Worm (Caenorhabditis elegans) whole organism, L3 larva: ENCODE data around the gene F11C7.2.

Source experiments
- R02D3.7 ChIP-seq: fragments of 150-350 bp; optimal IDR thresholded peaks from 2 replicates; lab custom pipeline; 2014; ENCODE audit warnings: missing biosample characterization, missing genetic modification characterization
- aly-2 ChIP-seq: fragments of 150-350 bp; optimal IDR thresholded peaks from 2 replicates; lab custom pipeline; 2014; ENCODE audit warnings: missing biosample characterization, missing genetic modification characterization
- ceh-16 ChIP-seq: sonication (generic microtip); optimal IDR thresholded peaks from 2 replicates; lab custom pipeline; 2017; ENCODE audit warnings: missing biosample characterization, missing genetic modification characterization
- ceh-28 ChIP-seq: fragments of 150-350 bp; optimal IDR thresholded peaks from 2 replicates; lab custom pipeline; 2014; ENCODE audit warnings: missing biosample characterization, missing genetic modification reagents, missing genetic modification characterization
- ceh-82 ChIP-seq: fragments of 150-350 bp; optimal IDR thresholded peaks from 2 replicates; lab custom pipeline; 2014; ENCODE audit warnings: missing biosample characterization, missing genetic modification characterization
- daf-12 ChIP-seq: fragments of 150-350 bp; optimal IDR thresholded peaks from 2 replicates; lab custom pipeline; 2014; ENCODE audit warnings: missing biosample characterization, missing genetic modification reagents, missing genetic modification characterization
- egl-27 ChIP-seq: sonication (generic microtip); optimal IDR thresholded peaks from 4 replicates; lab custom pipeline; 2017; ENCODE audit warnings: missing biosample characterization, missing genetic modification reagents, missing genetic modification characterization
- elt-3 ChIP-seq, 3 experiments: fragments of 150-350 bp in 1 of 3; sonication (generic microtip) in 2 of 3; optimal IDR thresholded peaks; 2 replicates in 2 of 3; 4 replicates in 1 of 3; lab custom pipeline; 2014 to 2017; ENCODE audit warnings: missing biosample characterization in 3 of 3, missing genetic modification characterization in 3 of 3
- eor-1 ChIP-seq, 2 experiments: fragments of 150-350 bp; optimal IDR thresholded peaks; 2 replicates each; lab custom pipeline; 2014 to 2018; ENCODE audit warnings: missing biosample characterization in 2 of 2, missing genetic modification characterization in 2 of 2
- fkh-10 ChIP-seq: sonication (generic microtip); optimal IDR thresholded peaks from 2 replicates; lab custom pipeline; 2017; ENCODE audit warnings: missing biosample characterization, missing genetic modification reagents, missing genetic modification characterization
- fkh-2 ChIP-seq: fragments of 150-350 bp; optimal IDR thresholded peaks from 2 replicates; lab custom pipeline; 2014; ENCODE audit warnings: missing biosample characterization, missing genetic modification reagents, missing genetic modification characterization
- fos-1 ChIP-seq: fragments of 150-350 bp; optimal IDR thresholded peaks from 2 replicates; lab custom pipeline; 2014; ENCODE audit warnings: missing biosample characterization, missing genetic modification characterization
- hmg-11 ChIP-seq: sonication (generic microtip); optimal IDR thresholded peaks from 2 replicates; lab custom pipeline; 2016; ENCODE audit warnings: missing genetic modification characterization, missing compliant biosample characterization
- jun-1 ChIP-seq: fragments of 150-350 bp; optimal IDR thresholded peaks from 2 replicates; lab custom pipeline; 2014; ENCODE audit warnings: missing biosample characterization, missing genetic modification reagents, missing genetic modification characterization
- lin-39 ChIP-seq: fragments of 150-350 bp; optimal IDR thresholded peaks from 2 replicates; lab custom pipeline; 2018; ENCODE audit warnings: missing biosample characterization, missing genetic modification reagents, missing genetic modification characterization
- lsy-12 ChIP-seq: sonication (generic microtip); optimal IDR thresholded peaks from 2 replicates; lab custom pipeline; 2016; ENCODE audit warnings: mild to moderate bottlenecking, missing genetic modification characterization, missing compliant biosample characterization
- mdl-1 ChIP-seq: fragments of 150-350 bp; optimal IDR thresholded peaks from 2 replicates; lab custom pipeline; 2014; ENCODE audit warnings: missing biosample characterization, missing genetic modification characterization
- nfya-1 ChIP-seq: sonication (generic microtip); optimal IDR thresholded peaks from 2 replicates; lab custom pipeline; 2017; ENCODE audit warnings: missing genetic modification characterization, mild to moderate bottlenecking, missing compliant biosample characterization, antibody characterized with exemption, moderate library complexity; ENCODE audit not compliant: insufficient read depth
- nhr-11 ChIP-seq: fragments of 150-350 bp; optimal IDR thresholded peaks from 2 replicates; lab custom pipeline; 2014; ENCODE audit warnings: missing biosample characterization, missing genetic modification characterization
- nhr-12 ChIP-seq: fragments of 150-350 bp; optimal IDR thresholded peaks from 2 replicates; lab custom pipeline; 2014; ENCODE audit warnings: missing biosample characterization, missing genetic modification characterization
- nhr-237 ChIP-seq: fragments of 150-350 bp; optimal IDR thresholded peaks from 2 replicates; lab custom pipeline; 2014; ENCODE audit warnings: missing biosample characterization, missing genetic modification characterization
- nhr-25 ChIP-seq: sonication (generic microtip); optimal IDR thresholded peaks from 2 replicates; lab custom pipeline; 2017; ENCODE audit warnings: missing biosample characterization, missing genetic modification characterization
- nhr-28 ChIP-seq: fragments of 150-350 bp; optimal IDR thresholded peaks from 2 replicates; lab custom pipeline; 2014; ENCODE audit warnings: missing biosample characterization, missing genetic modification characterization
- nhr-43 ChIP-seq: sonication (generic microtip); optimal IDR thresholded peaks from 2 replicates; lab custom pipeline; 2016; ENCODE audit warnings: mild to moderate bottlenecking, missing genetic modification characterization, missing compliant biosample characterization; ENCODE audit not compliant: poor library complexity, severe bottlenecking
- nhr-67 ChIP-seq: fragments of 150-350 bp; optimal IDR thresholded peaks from 2 replicates; lab custom pipeline; 2014; ENCODE audit warnings: missing biosample characterization, missing genetic modification characterization
- nhr-76 ChIP-seq: fragments of 150-350 bp; sonication (generic microtip); optimal IDR thresholded peaks from 5 replicates; lab custom pipeline; 2014; ENCODE audit warnings: missing biosample characterization, missing genetic modification characterization
- nhr-77 ChIP-seq: fragments of 150-350 bp; optimal IDR thresholded peaks from 2 replicates; lab custom pipeline; 2014; ENCODE audit warnings: missing biosample characterization, missing genetic modification characterization
- pha-4 ChIP-seq: fragments of 150-350 bp; optimal IDR thresholded peaks from 2 replicates; lab custom pipeline; 2014; ENCODE audit warnings: missing biosample characterization, missing genetic modification reagents, missing genetic modification characterization
- sea-2 ChIP-seq: fragments of 150-350 bp; sonication (generic microtip); optimal IDR thresholded peaks from 4 replicates; lab custom pipeline; 2014; ENCODE audit warnings: missing biosample characterization, missing genetic modification reagents, missing genetic modification characterization
- skn-1 ChIP-seq: fragments of 150-350 bp; optimal IDR thresholded peaks from 2 replicates; lab custom pipeline; 2014; ENCODE audit warnings: missing biosample characterization, missing genetic modification characterization
- tbx-2 ChIP-seq: sonication (generic microtip); optimal IDR thresholded peaks from 2 replicates; lab custom pipeline; 2016; ENCODE audit warnings: mild to moderate bottlenecking, missing genetic modification characterization, missing compliant biosample characterization
- unc-39 ChIP-seq: sonication (generic microtip); optimal IDR thresholded peaks from 4 replicates; lab custom pipeline; 2017; ENCODE audit warnings: missing biosample characterization, missing genetic modification characterization
- unc-62 ChIP-seq: fragments of 150-350 bp; sonication (generic microtip); optimal IDR thresholded peaks from 4 replicates; lab custom pipeline; 2014; ENCODE audit warnings: missing biosample characterization, missing genetic modification reagents, missing genetic modification characterization
- zag-1 ChIP-seq: fragments of 150-350 bp; optimal IDR thresholded peaks from 2 replicates; lab custom pipeline; 2014; ENCODE audit warnings: missing biosample characterization, missing genetic modification characterization
- ztf-11 ChIP-seq: fragments of 150-350 bp; optimal IDR thresholded peaks from 2 replicates; lab custom pipeline; 2014; ENCODE audit warnings: missing biosample characterization, missing genetic modification characterization
- ztf-4 ChIP-seq: fragments of 150-350 bp; optimal IDR thresholded peaks from 2 replicates; lab custom pipeline; 2014; ENCODE audit warnings: missing biosample characterization, missing genetic modification characterization

F11C7.2 gene

DNA sequence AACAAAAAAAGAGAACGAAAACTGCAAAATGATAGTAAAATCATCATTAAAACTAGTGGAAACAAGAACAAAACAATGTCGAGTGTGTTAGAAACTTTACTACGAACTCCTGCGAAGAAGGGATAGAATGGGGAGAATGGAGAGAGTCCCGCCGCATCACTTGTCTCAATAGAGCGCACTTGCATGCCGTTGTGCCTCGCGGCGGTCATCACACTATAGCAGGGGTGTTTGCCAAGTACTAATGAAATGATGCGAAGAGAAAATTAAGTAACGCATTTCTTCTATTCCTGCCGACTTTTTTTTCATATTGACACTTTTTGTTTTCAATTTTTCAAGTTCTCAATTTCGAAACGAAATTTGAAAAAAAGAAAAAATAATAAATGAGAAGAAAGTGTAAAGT is 4.4 kb upstream of the F11C7.2 start (continued):
- TF ChIP-seq tbx-2 (tag; lab: Kevin White, UChicago) = no peak
- peak; percentile 62 for TF ChIP-seq nfya-1 (tag; lab: Kevin White, UChicago)
- TF ChIP-seq unc-62 = no peak
- peak; percentile 78 for TF ChIP-seq nhr-25
- no peak for TF ChIP-seq elt-3 (tag; optimal IDR thresholded peaks at IDR 0.05; lab: Kevin White, UChicago)
- TF ChIP-seq ceh-82 = no peak
- no peak for TF ChIP-seq aly-2 (tag; lab: Kevin White, UChicago)
- TF ChIP-seq R02D3.7 (tag; lab: Kevin White, UChicago) = no peak
- no peak for TF ChIP-seq ceh-28 (tag; lab: Kevin White, UChicago)
- TF ChIP-seq fkh-2 = no peak
- no peak for TF ChIP-seq ztf-4 (tag; lab: Kevin White, UChicago)
- no peak for TF ChIP-seq egl-27 (tag; lab: Kevin White, UChicago)
- peak; percentile 92 for TF ChIP-seq pha-4 (tag; lab: Kevin White, UChicago)
- TF ChIP-seq fos-1 = no peak
- TF ChIP-seq skn-1 = no peak
- no peak for TF ChIP-seq daf-12 (tag; lab: Kevin White, UChicago)
- TF ChIP-seq nhr-76 (tag; lab: Kevin White, UChicago) = no peak
- TF ChIP-seq hmg-11 (tag; lab: Kevin White, UChicago) = peak; percentile 82
- TF ChIP-seq lin-39 (tag; lab: Kevin White, UChicago) = peak; percentile 59
- no peak for TF ChIP-seq lsy-12 (tag; lab: Kevin White, UChicago)
- TF ChIP-seq nhr-11 (tag; lab: Kevin White, UChicago) = no peak
- TF ChIP-seq fkh-10 (GFP tag; lab: Kevin White, UChicago) = peak; percentile 69
- no peak for TF ChIP-seq nhr-77 (tag; lab: Kevin White, UChicago)
- TF ChIP-seq, all 47 proteins: peak for 13

DNA sequence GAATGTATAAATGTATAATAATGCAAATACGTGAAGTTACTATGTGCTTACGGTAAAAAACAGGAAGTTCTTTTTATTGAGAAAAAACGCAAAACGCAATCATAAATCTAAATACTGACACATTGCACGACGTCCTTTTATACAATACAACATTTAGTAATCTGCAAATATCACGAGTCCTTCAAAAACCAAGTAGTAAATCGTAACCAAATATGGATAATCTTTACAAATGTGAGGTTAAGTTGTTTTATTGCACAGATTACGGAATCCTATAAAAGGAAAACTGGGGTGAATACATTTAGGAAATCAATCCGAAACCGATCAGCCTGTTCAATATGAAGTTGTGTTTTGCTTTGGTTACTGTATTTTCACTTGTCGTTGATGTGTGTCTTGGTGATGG is 1.7 kb downstream of the F11C7.2 start, which contains the start of gene F11C7.7:
F11C7.7 (plus strand) TSS at position 301 of the 400 bp plus-strand sequence.
- no peak for TF ChIP-seq nhr-77 (tag; lab: Kevin White, UChicago)
- TF ChIP-seq mdl-1 (tag; lab: Kevin White, UChicago) = no peak
- TF ChIP-seq fos-1 = no peak
- TF ChIP-seq unc-39 (tag; lab: Kevin White, UChicago) = no peak
- TF ChIP-seq eor-1 (tag; optimal IDR thresholded peaks at IDR 0.05; lab: Kevin White, UChicago) = no peak
- TF ChIP-seq ceh-16 (tag; lab: Kevin White, UChicago) = no peak
- no peak for TF ChIP-seq sea-2 (GFP tag; lab: Kevin White, UChicago)

DNA sequence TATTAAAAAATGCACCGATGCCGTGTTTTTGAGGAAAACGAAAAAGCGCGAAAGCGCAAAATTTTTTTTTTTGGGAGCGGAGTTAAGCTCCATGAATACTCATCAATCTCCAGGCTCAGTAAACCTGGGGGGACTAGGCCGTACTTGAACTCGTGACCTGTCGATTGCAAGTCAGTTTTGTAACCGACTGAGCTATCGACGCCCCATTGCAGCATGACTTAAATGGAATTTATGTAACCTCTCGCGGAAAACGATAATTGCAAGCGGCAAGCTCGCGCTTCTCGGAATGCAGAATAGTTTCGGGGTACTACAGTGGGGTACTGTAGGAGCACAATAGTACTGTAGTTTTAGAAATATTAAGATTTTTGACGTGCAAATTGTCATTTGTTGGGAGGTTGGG is 3.8 kb downstream of the F11C7.2 start:
- TF ChIP-seq R02D3.7 (tag; lab: Kevin White, UChicago) (no peak), nhr-28 (tag; lab: Kevin White, UChicago) (no peak), nhr-77 (tag; lab: Kevin White, UChicago) (no peak), nhr-11 (tag; lab: Kevin White, UChicago) (no peak), fkh-2 (no peak), nhr-12 (tag; lab: Kevin White, UChicago) (no peak), nhr-43 (tag; lab: Kevin White, UChicago) (no peak), eor-1 (tag; optimal IDR thresholded peaks at IDR 0.05; lab: Kevin White, UChicago) (no peak), nhr-67 (tag; lab: Kevin White, UChicago) (no peak), zag-1 (tag; lab: Kevin White, UChicago) (no peak), nhr-237 (tag; lab: Kevin White, UChicago) (no peak), ceh-16 (tag; lab: Kevin White, UChicago) (no peak), tbx-2 (tag; lab: Kevin White, UChicago) (no peak), pha-4 (tag; lab: Kevin White, UChicago) (no peak), nhr-25 (no peak), jun-1 (tag; lab: Kevin White, UChicago) (no peak), ceh-82 (no peak)
- TF ChIP-seq, all 47 proteins: peak for 0

DNA sequence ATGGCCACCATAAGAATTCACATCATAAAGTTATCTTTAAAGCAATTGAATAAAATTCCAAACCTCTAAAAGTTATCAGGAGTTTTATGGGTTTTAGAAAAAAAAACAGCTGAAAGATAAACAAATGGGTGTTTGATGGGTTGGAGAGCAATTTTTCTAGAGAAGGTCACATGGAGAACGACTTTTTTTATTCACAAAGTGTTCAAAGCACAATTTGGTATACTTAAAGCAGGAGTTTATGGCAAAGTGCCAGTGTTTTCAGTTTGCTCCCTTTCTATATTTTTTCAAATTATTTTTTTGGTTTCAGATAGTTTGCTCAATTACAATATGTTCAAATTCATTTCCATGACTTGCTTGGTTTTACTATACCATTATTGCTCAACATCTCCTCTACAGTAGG is 4.7 kb downstream of the F11C7.2 start, which contains the start of gene F11C7.6:
F11C7.6 (plus strand) TSS at position 301 of the 400 bp plus-strand sequence.
- TF ChIP-seq aly-2 (tag; lab: Kevin White, UChicago) (no peak), fkh-10 (GFP tag; lab: Kevin White, UChicago) (no peak), skn-1 (no peak), daf-12 (tag; lab: Kevin White, UChicago) (no peak), ztf-11 (tag; lab: Kevin White, UChicago) (no peak), jun-1 (tag; lab: Kevin White, UChicago) (no peak)
